Fruit fly (Drosophila melanogaster) whole organism, embryonic: ENCODE data around the gene dome.

Experiments
- B-H2 ChIP-seq: fragments of 200-800 bp; sonication (Bioruptor generic); optimal IDR thresholded peaks from 2 replicates; lab custom pipeline; 2018; ENCODE audit warnings: missing biosample characterization, mild to moderate bottlenecking, missing genetic modification characterization
- CG10147 ChIP-seq: fragments of 200-800 bp; sonication (Bioruptor generic); optimal IDR thresholded peaks from 2 replicates; lab custom pipeline; 2019; ENCODE audit warnings: missing biosample characterization, mild to moderate bottlenecking, missing genetic modification characterization, moderate library complexity
- CG10366 ChIP-seq: fragments of 200-800 bp; sonication (Bioruptor generic); IDR thresholded peaks from 2 replicates; pipeline ENCODE4 v1.3.6; 2022; ENCODE audit warnings: missing biosample characterization, missing genetic modification characterization
- CG11093 ChIP-seq: fragments of 200-800 bp; sonication (Bioruptor generic); IDR thresholded peaks from 3 replicates; pipeline ENCODE4 v1.3.6; 2022; ENCODE audit warnings: missing biosample characterization, missing genetic modification characterization
- CG11696 ChIP-seq: fragments of 200-800 bp; sonication (Bioruptor generic); IDR thresholded peaks from 2 replicates; pipeline ENCODE4 v1.3.6; 2022; ENCODE audit warnings: missing biosample characterization, missing genetic modification characterization
- CG12219 ChIP-seq: fragments of 200-800 bp; sonication (Bioruptor generic); optimal IDR thresholded peaks from 3 replicates; lab custom pipeline; 2018; ENCODE audit warnings: missing biosample characterization, mild to moderate bottlenecking, missing genetic modification characterization
- CG12744 ChIP-seq: fragments of 200-800 bp; sonication (Bioruptor generic); optimal IDR thresholded peaks from 2 replicates; lab custom pipeline; 2016; ENCODE audit warnings: missing biosample characterization, missing genetic modification characterization
- CG13624 ChIP-seq: fragments of 200-800 bp; sonication (Bioruptor generic); optimal IDR thresholded peaks from 2 replicates; lab custom pipeline; 2016; ENCODE audit warnings: missing biosample characterization, missing genetic modification characterization
- CG14710 ChIP-seq: fragments of 200-800 bp; sonication (Bioruptor generic); optimal IDR thresholded peaks from 3 replicates; lab custom pipeline; 2019; ENCODE audit warnings: missing biosample characterization, mild to moderate bottlenecking, missing genetic modification characterization, moderate library complexity
- CG1603 ChIP-seq: fragments of 200-800 bp; sonication (Bioruptor generic); optimal IDR thresholded peaks from 2 replicates; lab custom pipeline; 2019; ENCODE audit warnings: missing biosample characterization, mild to moderate bottlenecking, missing genetic modification characterization, moderate library complexity
- CG1832 ChIP-seq: fragments of 200-800 bp; sonication (Bioruptor generic); optimal IDR thresholded peaks from 2 replicates; lab custom pipeline; 2017; ENCODE audit warnings: missing biosample characterization, mild to moderate bottlenecking, missing genetic modification characterization, inconsistent platforms
- CG2202 ChIP-seq: fragments of 200-800 bp; sonication (Bioruptor generic); optimal IDR thresholded peaks from 2 replicates; lab custom pipeline; 2018; ENCODE audit warnings: missing biosample characterization, mild to moderate bottlenecking, missing genetic modification characterization
- CG2678 ChIP-seq: fragments of 200-800 bp; sonication (Bioruptor generic); optimal IDR thresholded peaks from 3 replicates; lab custom pipeline; 2019; ENCODE audit warnings: missing biosample characterization, mild to moderate bottlenecking, missing genetic modification characterization, moderate library complexity
- CG3163 ChIP-seq: fragments of 200-800 bp; sonication (Bioruptor generic); optimal IDR thresholded peaks from 3 replicates; lab custom pipeline; 2016; ENCODE audit warnings: missing biosample characterization, missing genetic modification characterization
- CG3281 ChIP-seq: fragments of 200-800 bp; sonication (Bioruptor generic); optimal IDR thresholded peaks from 3 replicates; lab custom pipeline; 2017; ENCODE audit warnings: missing biosample characterization, mild to moderate bottlenecking, missing genetic modification characterization
- CG34376 ChIP-seq: fragments of 200-800 bp; sonication (Bioruptor generic); optimal IDR thresholded peaks from 2 replicates; lab custom pipeline; 2018; ENCODE audit warnings: missing biosample characterization, mild to moderate bottlenecking, missing genetic modification characterization
- CG34422 ChIP-seq: fragments of 200-800 bp; sonication (Bioruptor generic); IDR thresholded peaks from 3 replicates; pipeline ENCODE4 v1.3.6; 2022; ENCODE audit warnings: missing biosample characterization, missing genetic modification characterization
- CG4328 ChIP-seq: fragments of 200-800 bp; sonication (Bioruptor generic); optimal IDR thresholded peaks from 3 replicates; lab custom pipeline; 2017; ENCODE audit warnings: missing biosample characterization, missing genetic modification reagents, missing genetic modification characterization
- CG4360 ChIP-seq: fragments of 200-800 bp; sonication (Bioruptor generic); IDR thresholded peaks from 2 replicates; pipeline ENCODE4 v1.3.6; 2022; ENCODE audit warnings: missing biosample characterization, missing genetic modification characterization
- CG5953 ChIP-seq: fragments of 200-800 bp; sonication (Bioruptor generic); IDR thresholded peaks from 2 replicates; pipeline ENCODE4 v1.3.6; 2022; ENCODE audit warnings: missing biosample characterization, missing genetic modification characterization
- CG7745 ChIP-seq: fragments of 200-800 bp; sonication (Bioruptor generic); optimal IDR thresholded peaks from 2 replicates; lab custom pipeline; 2018; ENCODE audit warnings: missing biosample characterization, mild to moderate bottlenecking, missing genetic modification characterization, moderate library complexity
- CG7839 ChIP-seq: fragments of 200-800 bp; sonication (Bioruptor generic); optimal IDR thresholded peaks from 3 replicates; lab custom pipeline; 2018; ENCODE audit warnings: missing biosample characterization, mild to moderate bottlenecking, missing genetic modification characterization, moderate library complexity
- CG7963 ChIP-seq: fragments of 200-800 bp; sonication (Bioruptor generic); IDR thresholded peaks from 3 replicates; pipeline ENCODE4 v1.3.6; 2022; ENCODE audit warnings: missing biosample characterization, missing genetic modification characterization; ENCODE audit not compliant: partially characterized antibody
- CG8290 ChIP-seq, 3 experiments: fragments of 200-800 bp; sonication (Bioruptor generic); optimal IDR thresholded peaks; 2 replicates each; lab custom pipeline; 2016 to 2019; ENCODE audit warnings: missing biosample characterization in 3 of 3, missing genetic modification characterization in 3 of 3, mild to moderate bottlenecking in 2 of 3, moderate library complexity in 1 of 3
- CG8388 ChIP-seq: fragments of 200-800 bp; sonication (Bioruptor generic); optimal IDR thresholded peaks from 2 replicates; lab custom pipeline; 2019; ENCODE audit warnings: missing biosample characterization, mild to moderate bottlenecking, missing genetic modification characterization, moderate library complexity
- CG9215 ChIP-seq: fragments of 200-800 bp; sonication (Bioruptor generic); IDR thresholded peaks from 2 replicates; pipeline ENCODE4 v1.3.6; 2022; ENCODE audit warnings: missing biosample characterization, missing genetic modification characterization
- Chrac-16 ChIP-seq: fragments of 200-800 bp; sonication (Bioruptor generic); optimal IDR thresholded peaks from 3 replicates; lab custom pipeline; 2016; ENCODE audit warnings: missing biosample characterization, missing genetic modification characterization
- CoRest ChIP-seq: fragments of 200-800 bp; sonication (Bioruptor generic); optimal IDR thresholded peaks from 3 replicates; lab custom pipeline; 2018; ENCODE audit warnings: missing biosample characterization, mild to moderate bottlenecking, missing genetic modification characterization, moderate library complexity
- Dll ChIP-seq: fragments of 200-800 bp; sonication (Bioruptor generic); IDR thresholded peaks from 4 replicates; pipeline ENCODE4 v1.3.6; 2022; ENCODE audit warnings: missing biosample characterization, missing genetic modification characterization; ENCODE audit not compliant: partially characterized antibody
- ERR ChIP-seq: fragments of 200-800 bp; sonication (Bioruptor generic); optimal IDR thresholded peaks from 2 replicates; lab custom pipeline; 2016; ENCODE audit warnings: missing biosample characterization, missing genetic modification characterization
- H15 ChIP-seq: fragments of 200-800 bp; sonication (Bioruptor generic); IDR thresholded peaks from 3 replicates; pipeline ENCODE4 v1.3.6; 2022; ENCODE audit warnings: missing biosample characterization, missing genetic modification characterization
- HLH3B ChIP-seq: fragments of 200-800 bp; sonication (Bioruptor generic); IDR thresholded peaks from 2 replicates; pipeline ENCODE4 v1.3.6; 2022; ENCODE audit warnings: missing biosample characterization, missing genetic modification characterization
- Hr3 ChIP-seq: fragments of 200-800 bp; sonication (Bioruptor generic); optimal IDR thresholded peaks from 3 replicates; lab custom pipeline; 2016; ENCODE audit warnings: missing biosample characterization, missing genetic modification characterization
- Med ChIP-seq: fragments of 200-800 bp; sonication (Bioruptor generic); peaks from one replicate; lab custom pipeline; 2016; ENCODE audit warnings: missing biosample characterization, missing genetic modification characterization, mild to moderate bottlenecking, inconsistent platforms, moderate library complexity
- Meics ChIP-seq: fragments of 200-800 bp; sonication (Bioruptor generic); optimal IDR thresholded peaks from 2 replicates; lab custom pipeline; 2017; ENCODE audit warnings: missing biosample characterization, mild to moderate bottlenecking, missing genetic modification characterization
- amos ChIP-seq: fragments of 200-800 bp; sonication (Bioruptor generic); IDR thresholded peaks from 2 replicates; pipeline ENCODE4 v1.3.6; 2022; ENCODE audit warnings: missing biosample characterization, missing genetic modification characterization; ENCODE audit not compliant: partially characterized antibody
- ash1 ChIP-seq: fragments of 200-800 bp; sonication (Bioruptor generic); optimal IDR thresholded peaks from 2 replicates; lab custom pipeline; 2018; ENCODE audit warnings: missing biosample characterization, mild to moderate bottlenecking, missing genetic modification characterization
- bbx ChIP-seq: fragments of 200-800 bp; sonication (Bioruptor generic); IDR thresholded peaks from 2 replicates; pipeline ENCODE4 v1.3.6; 2022; ENCODE audit warnings: missing biosample characterization, missing genetic modification characterization; ENCODE audit not compliant: partially characterized antibody
- bcd ChIP-seq: fragments of 200-800 bp; sonication (Bioruptor generic); optimal IDR thresholded peaks from 2 replicates; lab custom pipeline; 2017; ENCODE audit warnings: missing biosample characterization, mild to moderate bottlenecking, missing genetic modification characterization
- cas ChIP-seq: fragments of 200-800 bp; sonication (Bioruptor generic); IDR thresholded peaks from 2 replicates; pipeline ENCODE4 v1.3.6; 2022; ENCODE audit warnings: missing biosample characterization, missing genetic modification characterization
- crp ChIP-seq, 2 experiments: fragments of 200-800 bp; sonication (Bioruptor generic); optimal IDR thresholded peaks; 2 replicates in 1 of 2; 3 replicates in 1 of 2; lab custom pipeline; 2017; ENCODE audit warnings: missing biosample characterization in 2 of 2, missing genetic modification characterization in 2 of 2, mild to moderate bottlenecking in 1 of 2, moderate library complexity in 1 of 2
- dmrt11E ChIP-seq: fragments of 200-800 bp; sonication (Bioruptor generic); optimal IDR thresholded peaks from 3 replicates; lab custom pipeline; 2018; ENCODE audit warnings: missing biosample characterization, mild to moderate bottlenecking, missing genetic modification characterization, moderate library complexity
- ftz-f1 ChIP-seq: fragments of 200-800 bp; sonication (Bioruptor generic); optimal IDR thresholded peaks from 2 replicates; lab custom pipeline; 2016; ENCODE audit warnings: missing biosample characterization, missing genetic modification characterization
- nmo ChIP-seq: fragments of 200-800 bp; sonication (Bioruptor generic); optimal IDR thresholded peaks from 2 replicates; lab custom pipeline; 2018; ENCODE audit warnings: missing biosample characterization, mild to moderate bottlenecking, missing genetic modification characterization, moderate library complexity
- sc ChIP-seq, 3 experiments: fragments of >200 bp in 2 of 3; fragments of 200-800 bp in 1 of 3; sonication (Bioruptor generic) in 1 of 3; optimal IDR thresholded peaks; 2 replicates in 2 of 3; 3 replicates in 1 of 3; lab custom pipeline; 2017; ENCODE audit warnings: mild to moderate bottlenecking in 1 of 3, missing biosample characterization in 1 of 3, missing genetic modification characterization in 1 of 3, missing genetic modification reagents in 1 of 3
- tgo ChIP-seq: fragments of 200-800 bp; sonication (Bioruptor generic); IDR thresholded peaks from 3 replicates; pipeline ENCODE4 v1.3.6; 2022; ENCODE audit warnings: missing biosample characterization, missing genetic modification characterization
- ttk ChIP-seq: fragments of 200-800 bp; sonication (Bioruptor generic); IDR thresholded peaks from 2 replicates; pipeline ENCODE4 v2.1.2; 2022; ENCODE audit warnings: missing biosample characterization, missing genetic modification characterization
- z ChIP-seq: fragments of 200-800 bp; sonication (Bioruptor generic); IDR thresholded peaks from 3 replicates; pipeline ENCODE4 v1.3.6; 2022; ENCODE audit warnings: missing biosample characterization, missing genetic modification characterization

Gene dome

DNA sequence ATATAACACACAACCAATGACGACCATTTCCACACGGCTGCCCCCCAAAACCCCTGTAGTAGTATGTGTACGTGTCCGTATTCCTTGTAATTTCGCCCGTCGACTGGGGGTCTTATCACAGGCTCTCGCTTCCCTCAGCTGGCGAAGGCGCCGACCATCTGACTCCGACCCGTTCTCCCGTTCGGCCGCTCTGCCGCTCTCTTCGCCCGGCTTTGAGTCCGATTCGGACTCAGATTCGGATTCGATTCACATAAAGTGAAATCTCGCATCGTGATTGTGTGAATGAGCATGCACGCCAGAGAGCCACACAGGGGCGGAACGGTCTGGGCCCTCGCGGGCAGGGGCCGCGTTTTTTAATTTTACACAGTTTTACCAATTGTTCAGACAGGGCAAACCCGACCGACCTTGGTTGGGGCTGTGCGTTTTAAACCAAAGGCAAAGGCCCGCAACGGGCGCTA, 17.6 kb downstream of the dome start (continued):
- TF ChIP-seq CoRest (tag; lab: Kevin White, UChicago) = peak; percentile 35
- TF ChIP-seq CG13624 = peak; percentile 50
- TF ChIP-seq ash1 (GFP tag; lab: Kevin White, UChicago) = no peak
- TF ChIP-seq CG4328 = no peak
- no peak for TF ChIP-seq cas (GFP tag; lab: Robert Waterston, UW)
- peak in 1 of 2 experiments; percentile 23 for TF ChIP-seq crp (GFP tag; optimal IDR thresholded peaks at IDR 0.05; lab: Kevin White, UChicago)
- peak; percentile 43; the same call in 1 of the 2 replicates for TF ChIP-seq CG5953
- peak; percentile 41; the same call in 1 of the 2 replicates for TF ChIP-seq ttk
- no peak for TF ChIP-seq CG2202
- no peak for TF ChIP-seq dmrt11E (tag; lab: Kevin White, UChicago)
- peak; percentile 8 for TF ChIP-seq CG10147
- no peak for TF ChIP-seq B-H2 (GFP tag; lab: Kevin White, UChicago)
- peak; percentile 92 for TF ChIP-seq Med (GFP tag; lab: Kevin White, UChicago)
- peak; percentile 5 for TF ChIP-seq nmo (GFP tag; lab: Kevin White, UChicago)
- peak; percentile 25 for TF ChIP-seq CG8290 (GFP tag; optimal IDR thresholded peaks at IDR 0.05; lab: Kevin White, UChicago)
- TF ChIP-seq CG8290 (tag; optimal IDR thresholded peaks at IDR 0.05; lab: Kevin White, UChicago) = peak in 1 of 2 experiments; percentile 44
- TF ChIP-seq amos = peak; percentile 70
- 0 out of 2 replicates have a peak, but pooled peaks have one; percentile 39 for TF ChIP-seq HLH3B (GFP tag; lab: Robert Waterston, UW)
- peak; percentile 64; the same call in 1 of the 3 replicates for TF ChIP-seq CG11093 (GFP tag; lab: Robert Waterston, UW)
- TF ChIP-seq CG12744 (GFP tag; lab: Kevin White, UChicago) = peak; percentile 24
- TF ChIP-seq Hr3 (GFP tag; lab: Kevin White, UChicago) = peak; percentile 9
- no peak for TF ChIP-seq CG8388 (GFP tag; lab: Kevin White, UChicago)
- 0 out of 2 replicates have a peak, but pooled peaks have one; percentile 10 for TF ChIP-seq CG4360 (GFP tag; lab: Robert Waterston, UW)
- TF ChIP-seq CG10366 (GFP tag; lab: Robert Waterston, UW) = peak; percentile 44
- TF ChIP-seq CG11696 (GFP tag; lab: Robert Waterston, UW) = no peak
- TF ChIP-seq Dll (GFP tag; lab: Robert Waterston, UW) = peak; percentile 35; the same call in 1 of the 4 replicates
- TF ChIP-seq CG7839 (tag; lab: Kevin White, UChicago) = peak; percentile 38
- no peak for TF ChIP-seq CG1832
- TF ChIP-seq CG3281 = no peak
- 0 out of 3 replicates have a peak, but pooled peaks have one; percentile 35 for TF ChIP-seq CG7963 (GFP tag; lab: Robert Waterston, UW)
- no peak for TF ChIP-seq CG7745 (tag; lab: Kevin White, UChicago)
- TF ChIP-seq ftz-f1 (GFP tag; lab: Kevin White, UChicago) = no peak
- TF ChIP-seq CG12219 (GFP tag; lab: Kevin White, UChicago) = no peak
- peak; percentile 40 for TF ChIP-seq CG2678 (tag; lab: Kevin White, UChicago)
- TF ChIP-seq tgo = peak; percentile 64
- peak; percentile 28 for TF ChIP-seq Chrac-16 (GFP tag; lab: Kevin White, UChicago)
- TF ChIP-seq CG14710 = peak; percentile 3
- peak; percentile 23 for TF ChIP-seq bcd (GFP tag; lab: Kevin White, UChicago)
- TF ChIP-seq bbx = peak; percentile 62
- TF ChIP-seq sc (optimal IDR thresholded peaks at IDR 0.05; lab: Kevin White, UChicago) = no peak
- TF ChIP-seq sc (GFP tag; optimal IDR thresholded peaks at IDR 0.05; lab: Kevin White, UChicago) = no peak
- TF ChIP-seq CG34422 = peak; percentile 66
- peak; percentile 62 for TF ChIP-seq CG9215 (GFP tag; lab: Robert Waterston, UW)
- TF ChIP-seq CG1603 (tag; lab: Kevin White, UChicago) = peak; percentile 15
- TF ChIP-seq Meics (GFP tag; lab: Kevin White, UChicago) = peak; percentile 24
- peak; percentile 51; the same call in 1 of the 3 replicates for TF ChIP-seq H15
- no peak for TF ChIP-seq ERR (GFP tag; lab: Kevin White, UChicago)
- no peak for TF ChIP-seq z (GFP tag; lab: Robert Waterston, UW)
- TF ChIP-seq CG3163 = no peak
- TF ChIP-seq CG34376 (GFP tag; lab: Kevin White, UChicago) = peak; percentile 19
